Fruit fly (Drosophila melanogaster) whole organism, embryonic: ENCODE results near the gene gce.
A peak's percentile ranks its signal among the peaks of the same experiment; 100 is the strongest.

Experiments
- Abd-B ChIP-seq: fragments of 200-800 bp; sonication (Bioruptor generic); optimal IDR thresholded peaks from 2 replicates; lab custom pipeline; 2018; ENCODE audit warnings: missing biosample characterization, mild to moderate bottlenecking, missing genetic modification characterization, moderate library complexity
- Atf6 ChIP-seq: fragments of 200-800 bp; sonication (Bioruptor generic); IDR thresholded peaks from 2 replicates; pipeline ENCODE4 v1.3.6; 2022; ENCODE audit warnings: missing biosample characterization, missing genetic modification characterization
- Awh ChIP-seq: fragments of 200-800 bp; sonication (Bioruptor generic); IDR thresholded peaks from 2 replicates; pipeline ENCODE4, ENCODE4 v1.3.6; 2022; ENCODE audit warnings: missing biosample characterization, missing genetic modification characterization
- BEAF-32 ChIP-seq: fragments of 200-800 bp; sonication (Bioruptor generic); optimal IDR thresholded peaks from 3 replicates; lab custom pipeline; 2017; ENCODE audit warnings: missing biosample characterization, missing genetic modification characterization, mild to moderate bottlenecking, moderate library complexity, missing genetic modification reagents
- CG10209 ChIP-seq: fragments of 200-800 bp; sonication (Bioruptor generic); optimal IDR thresholded peaks from 3 replicates; lab custom pipeline; 2017; ENCODE audit warnings: missing biosample characterization, mild to moderate bottlenecking, missing genetic modification characterization, missing genetic modification reagents
- CG10366 ChIP-seq: fragments of 200-800 bp; sonication (Bioruptor generic); IDR thresholded peaks from 2 replicates; pipeline ENCODE4 v1.3.6; 2022; ENCODE audit warnings: missing biosample characterization, missing genetic modification characterization
- CG10565 ChIP-seq: fragments of 200-800 bp; sonication (Bioruptor generic); optimal IDR thresholded peaks from 3 replicates; lab custom pipeline; 2016; ENCODE audit warnings: missing biosample characterization, mild to moderate bottlenecking, missing genetic modification characterization
- CG11085 ChIP-seq: fragments of 200-800 bp; sonication (Bioruptor generic); IDR thresholded peaks from 2 replicates; pipeline ENCODE4 v1.3.6; 2022; ENCODE audit warnings: missing biosample characterization, missing genetic modification characterization
- CG1233 ChIP-seq: fragments of 200-800 bp; sonication (Bioruptor generic); optimal IDR thresholded peaks from 4 replicates; lab custom pipeline; 2018; ENCODE audit warnings: missing biosample characterization, mild to moderate bottlenecking, missing genetic modification characterization
- CG14050 ChIP-seq: fragments of 200-800 bp; sonication (Bioruptor generic); IDR thresholded peaks from 3 replicates; pipeline ENCODE4 v1.3.6; 2022; ENCODE audit warnings: missing biosample characterization, missing genetic modification characterization
- CG1792 ChIP-seq: fragments of 200-800 bp; sonication (Bioruptor generic); optimal IDR thresholded peaks from 2 replicates; lab custom pipeline; 2016; ENCODE audit warnings: missing biosample characterization, missing genetic modification characterization
- CG18599 ChIP-seq: fragments of 200-800 bp; sonication (Bioruptor generic); optimal IDR thresholded peaks from 3 replicates; lab custom pipeline; 2017; ENCODE audit warnings: missing biosample characterization, missing genetic modification characterization, mild to moderate bottlenecking, moderate library complexity, missing genetic modification reagents
- CG2202 ChIP-seq: fragments of 200-800 bp; sonication (Bioruptor generic); optimal IDR thresholded peaks from 2 replicates; lab custom pipeline; 2018; ENCODE audit warnings: missing biosample characterization, mild to moderate bottlenecking, missing genetic modification characterization
- CG2875 ChIP-seq: fragments of 200-800 bp; sonication (Bioruptor generic); optimal IDR thresholded peaks from 2 replicates; lab custom pipeline; 2017; ENCODE audit warnings: missing biosample characterization, mild to moderate bottlenecking, missing genetic modification characterization, missing genetic modification reagents
- CG3163 ChIP-seq: fragments of 200-800 bp; sonication (Bioruptor generic); optimal IDR thresholded peaks from 3 replicates; lab custom pipeline; 2016; ENCODE audit warnings: missing biosample characterization, missing genetic modification characterization
- CG33557 ChIP-seq: fragments of 200-800 bp; sonication (Bioruptor generic); optimal IDR thresholded peaks from 2 replicates; lab custom pipeline; 2019; ENCODE audit warnings: missing biosample characterization, mild to moderate bottlenecking, missing genetic modification characterization, moderate library complexity
- CG4424 ChIP-seq: fragments of 200-800 bp; sonication (Bioruptor generic); optimal IDR thresholded peaks from 3 replicates; lab custom pipeline; 2016; ENCODE audit warnings: missing biosample characterization, missing genetic modification characterization
- CG6683 ChIP-seq: fragments of 200-800 bp; sonication (Bioruptor generic); optimal IDR thresholded peaks from 2 replicates; lab custom pipeline; 2017; ENCODE audit warnings: missing biosample characterization, mild to moderate bottlenecking, missing genetic modification characterization, missing genetic modification reagents
- CG7745 ChIP-seq: fragments of 200-800 bp; sonication (Bioruptor generic); optimal IDR thresholded peaks from 2 replicates; lab custom pipeline; 2018; ENCODE audit warnings: missing biosample characterization, mild to moderate bottlenecking, missing genetic modification characterization, moderate library complexity
- CG7786 ChIP-seq: fragments of 200-800 bp; sonication (Bioruptor generic); optimal IDR thresholded peaks from 2 replicates; lab custom pipeline; 2016; ENCODE audit warnings: missing biosample characterization, missing genetic modification characterization
- CG7839 ChIP-seq: fragments of 200-800 bp; sonication (Bioruptor generic); optimal IDR thresholded peaks from 3 replicates; lab custom pipeline; 2018; ENCODE audit warnings: missing biosample characterization, mild to moderate bottlenecking, missing genetic modification characterization, moderate library complexity
- CTCF ChIP-seq: fragments of 200-800 bp; sonication (Bioruptor generic); optimal IDR thresholded peaks from 2 replicates; lab custom pipeline; 2017; ENCODE audit warnings: missing biosample characterization, mild to moderate bottlenecking, missing genetic modification characterization, moderate library complexity
- Dek ChIP-seq: fragments of 200-800 bp; sonication (Bioruptor generic); optimal IDR thresholded peaks from 3 replicates; lab custom pipeline; 2019; ENCODE audit warnings: missing biosample characterization, mild to moderate bottlenecking, missing genetic modification characterization, moderate library complexity
- Drgx ChIP-seq: fragments of 200-800 bp; sonication (Bioruptor generic); IDR thresholded peaks from 2 replicates; pipeline ENCODE4 v1.3.6; 2022; ENCODE audit warnings: missing biosample characterization, missing genetic modification characterization
- HLH3B ChIP-seq: fragments of 200-800 bp; sonication (Bioruptor generic); IDR thresholded peaks from 2 replicates; pipeline ENCODE4 v1.3.6; 2022; ENCODE audit warnings: missing biosample characterization, missing genetic modification characterization
- HmgZ ChIP-seq: fragments of 200-800 bp; sonication (Bioruptor generic); optimal IDR thresholded peaks from 2 replicates; lab custom pipeline; 2018; ENCODE audit warnings: missing biosample characterization, mild to moderate bottlenecking, missing genetic modification characterization
- Hr39 ChIP-seq: fragments of >200 bp; optimal IDR thresholded peaks from 2 replicates; lab custom pipeline; 2017
- Lim3 ChIP-seq: fragments of 200-800 bp; sonication (Bioruptor generic); IDR thresholded peaks from 2 replicates; pipeline ENCODE4 v1.3.6; 2022; ENCODE audit warnings: missing biosample characterization, missing genetic modification characterization
- Myb ChIP-seq: fragments of 200-800 bp; sonication (Bioruptor generic); optimal IDR thresholded peaks from 2 replicates; lab custom pipeline; 2016; ENCODE audit warnings: missing biosample characterization, missing genetic modification characterization
- Oaz ChIP-seq: fragments of 200-800 bp; sonication (Bioruptor generic); IDR thresholded peaks from 2 replicates; pipeline ENCODE4 v1.3.6; 2022; ENCODE audit warnings: missing biosample characterization, missing genetic modification characterization
- PHDP ChIP-seq: fragments of 200-800 bp; sonication (Bioruptor generic); optimal IDR thresholded peaks from 3 replicates; lab custom pipeline; 2018; ENCODE audit warnings: missing biosample characterization, mild to moderate bottlenecking, missing genetic modification characterization, moderate library complexity
- Rfx ChIP-seq: fragments of 200-800 bp; sonication (Bioruptor generic); IDR thresholded peaks from 2 replicates; pipeline ENCODE4 v1.3.6; 2022; ENCODE audit warnings: missing biosample characterization, missing genetic modification characterization
- Usf ChIP-seq: fragments of 200-800 bp; sonication (Bioruptor generic); optimal IDR thresholded peaks from 2 replicates; lab custom pipeline; 2017; ENCODE audit warnings: missing genotype, missing biosample characterization, missing genetic modification characterization
- ab ChIP-seq: fragments of 200-800 bp; sonication (Bioruptor generic); optimal IDR thresholded peaks from 2 replicates; lab custom pipeline; 2016; ENCODE audit warnings: missing biosample characterization, missing genetic modification characterization
- ase ChIP-seq: fragments of 200-800 bp; sonication (Bioruptor generic); IDR thresholded peaks from 3 replicates; pipeline ENCODE4 v1.3.6; 2022; ENCODE audit warnings: missing biosample characterization, missing genetic modification characterization
- chinmo ChIP-seq: fragments of 200-800 bp; sonication (Bioruptor generic); IDR thresholded peaks from 4 replicates; pipeline ENCODE4 v1.3.6; 2022; ENCODE audit warnings: missing biosample characterization, missing genetic modification characterization; ENCODE audit not compliant: partially characterized antibody
- crol ChIP-seq: fragments of 200-800 bp; sonication (Bioruptor generic); IDR thresholded peaks from 2 replicates; pipeline ENCODE4 v1.3.6; 2022; ENCODE audit warnings: missing biosample characterization, missing genetic modification characterization
- crp ChIP-seq, 2 experiments: fragments of 200-800 bp; sonication (Bioruptor generic); optimal IDR thresholded peaks; 2 replicates in 1 of 2; 3 replicates in 1 of 2; lab custom pipeline; 2017; ENCODE audit warnings: missing biosample characterization in 2 of 2, missing genetic modification characterization in 2 of 2, mild to moderate bottlenecking in 1 of 2, moderate library complexity in 1 of 2
- danr ChIP-seq: fragments of 200-800 bp; sonication (Bioruptor generic); IDR thresholded peaks from 2 replicates; pipeline ENCODE4 v1.3.6; 2022; ENCODE audit warnings: missing biosample characterization, missing genetic modification characterization
- emc ChIP-seq: fragments of 200-800 bp; sonication (Bioruptor generic); optimal IDR thresholded peaks from 2 replicates; lab custom pipeline; 2016; ENCODE audit warnings: missing biosample characterization, missing genetic modification characterization
- ems ChIP-seq: fragments of 200-800 bp; sonication (Bioruptor generic); optimal IDR thresholded peaks from 3 replicates; lab custom pipeline; 2016; ENCODE audit warnings: missing biosample characterization, missing genetic modification characterization
- ham ChIP-seq: fragments of 200-800 bp; sonication (Bioruptor generic); IDR thresholded peaks from 2 replicates; pipeline ENCODE4 v1.3.6; 2022; ENCODE audit warnings: missing biosample characterization, missing genetic modification characterization
- hkb ChIP-seq, 2 experiments: fragments of 200-800 bp in 1 of 2; fragments of >200 bp in 1 of 2; sonication (Bioruptor generic) in 1 of 2; IDR thresholded peaks in 1 of 2; optimal IDR thresholded peaks in 1 of 2; 2 replicates each; pipeline versions ENCODE4 v1.3.6 to Lab custom; 2017 to 2022; ENCODE audit warnings: missing biosample characterization in 1 of 2, missing genetic modification characterization in 1 of 2
- jigr1 ChIP-seq: fragments of 200-800 bp; sonication (Bioruptor generic); IDR thresholded peaks from 3 replicates; pipeline ENCODE4 v1.3.6; 2022; ENCODE audit warnings: missing biosample characterization, missing genetic modification characterization
- nerfin-2 ChIP-seq: fragments of 200-800 bp; sonication (Bioruptor generic); IDR thresholded peaks from 2 replicates; pipeline ENCODE4 v1.3.6; 2022; ENCODE audit warnings: missing biosample characterization, missing genetic modification characterization; ENCODE audit not compliant: partially characterized antibody
- row ChIP-seq: fragments of 200-800 bp; sonication (Bioruptor generic); IDR thresholded peaks from 3 replicates; pipeline ENCODE4 v1.3.6; 2022; ENCODE audit warnings: missing biosample characterization, missing genetic modification characterization
- salm ChIP-seq: fragments of 200-800 bp; sonication (Bioruptor generic); optimal IDR thresholded peaks from 2 replicates; lab custom pipeline; 2018; ENCODE audit warnings: missing biosample characterization, mild to moderate bottlenecking, missing genetic modification characterization
- slbo ChIP-seq: fragments of 200-800 bp; sonication (Bioruptor generic); IDR thresholded peaks from 2 replicates; pipeline ENCODE4 v1.3.6; 2022; ENCODE audit warnings: missing biosample characterization, missing genetic modification characterization
- sr ChIP-seq: fragments of 200-800 bp; sonication (Bioruptor generic); IDR thresholded peaks from 3 replicates; pipeline ENCODE4 v1.3.6; 2022; ENCODE audit warnings: missing biosample characterization, missing genetic modification characterization
- tgo ChIP-seq: fragments of 200-800 bp; sonication (Bioruptor generic); IDR thresholded peaks from 3 replicates; pipeline ENCODE4 v1.3.6; 2022; ENCODE audit warnings: missing biosample characterization, missing genetic modification characterization
- toy ChIP-seq: fragments of 200-800 bp; sonication (Bioruptor generic); IDR thresholded peaks from 2 replicates; pipeline ENCODE4 v1.3.6; 2022; ENCODE audit warnings: missing biosample characterization, missing genetic modification characterization
- ttk ChIP-seq: fragments of 200-800 bp; sonication (Bioruptor generic); IDR thresholded peaks from 2 replicates; pipeline ENCODE4 v2.1.2; 2022; ENCODE audit warnings: missing biosample characterization, missing genetic modification characterization
- twi ChIP-seq: fragments of 200-800 bp; optimal IDR thresholded peaks from 2 replicates; lab custom pipeline; 2019; ENCODE audit warnings: missing biosample characterization, mild to moderate bottlenecking, missing genetic modification characterization, moderate library complexity

The gce gene

dm6 chrX:15320522-15320921 lies 23.0 kb downstream of the gce start (continued):
- TF ChIP-seq ase (GFP tag; lab: Robert Waterston, UW) = no peak
- no peak for TF ChIP-seq Usf (GFP tag; lab: Kevin White, UChicago)
- 0 out of 4 replicates have a peak, but pooled peaks have one; percentile 12 for TF ChIP-seq chinmo (GFP tag; lab: Robert Waterston, UW)
- TF ChIP-seq BEAF-32 (GFP tag; lab: Kevin White, UChicago) = no peak
- no peak for TF ChIP-seq Dek (tag; lab: Kevin White, UChicago)
- no peak for TF ChIP-seq emc (GFP tag; lab: Kevin White, UChicago)
- no peak for TF ChIP-seq HmgZ
- no peak for TF ChIP-seq Myb (GFP tag; lab: Kevin White, UChicago)
- TF ChIP-seq ab (GFP tag; lab: Kevin White, UChicago) = no peak
- TF ChIP-seq ttk (GFP tag; lab: Robert Waterston, UW) = no peak
- no peak for TF ChIP-seq danr (GFP tag; lab: Robert Waterston, UW)
- no peak for TF ChIP-seq nerfin-2 (GFP tag; lab: Robert Waterston, UW)
- TF ChIP-seq CG14050 (GFP tag; lab: Robert Waterston, UW) = no peak
- TF ChIP-seq CG2202 (tag; lab: Kevin White, UChicago) = no peak
- no peak for TF ChIP-seq Rfx (GFP tag; lab: Robert Waterston, UW)
- TF ChIP-seq CG3163 (GFP tag; lab: Kevin White, UChicago) = no peak
- no peak for TF ChIP-seq CG1233 (GFP tag; lab: Kevin White, UChicago)
- no peak for TF ChIP-seq HLH3B
- no peak for TF ChIP-seq CTCF (GFP tag; lab: Kevin White, UChicago)
- TF ChIP-seq Oaz = no peak
- no peak for TF ChIP-seq CG2875 (GFP tag; lab: Kevin White, UChicago)
- TF ChIP-seq CG18599 (GFP tag; lab: Kevin White, UChicago) = no peak
- TF ChIP-seq CG33557 (GFP tag; lab: Kevin White, UChicago) = no peak
- TF ChIP-seq CG4424 (GFP tag; lab: Kevin White, UChicago) = no peak
- TF ChIP-seq Drgx (GFP tag; lab: Robert Waterston, UW) = peak; percentile 43; the same call in 1 of the 2 replicates
- TF ChIP-seq CG10366 (GFP tag; lab: Robert Waterston, UW) = no peak
- no peak for TF ChIP-seq Awh (GFP tag; lab: Robert Waterston, UW)
- TF ChIP-seq CG7786 (GFP tag; lab: Kevin White, UChicago) = no peak
- TF ChIP-seq CG1792 (GFP tag; lab: Kevin White, UChicago) = no peak
- no peak for TF ChIP-seq toy (GFP tag; lab: Robert Waterston, UW)
- TF ChIP-seq CG7745 = no peak
- no peak for TF ChIP-seq row
- TF ChIP-seq ham (GFP tag; lab: Robert Waterston, UW) = no peak
- TF ChIP-seq CG11085 = no peak
- TF ChIP-seq Hr39 = no peak
- no peak for TF ChIP-seq ems (GFP tag; lab: Kevin White, UChicago)
- TF ChIP-seq tgo (GFP tag; lab: Robert Waterston, UW) = no peak
- TF ChIP-seq sr (GFP tag; lab: Robert Waterston, UW) = no peak
- TF ChIP-seq Atf6 = no peak
- no peak for TF ChIP-seq Abd-B (GFP tag; lab: Kevin White, UChicago)
- no peak for TF ChIP-seq crol
- no peak for TF ChIP-seq PHDP (tag; lab: Kevin White, UChicago)
- TF ChIP-seq slbo (GFP tag; lab: Robert Waterston, UW) = no peak
- TF ChIP-seq CG6683 (GFP tag; lab: Kevin White, UChicago) = no peak
- no peak for TF ChIP-seq Lim3
- no peak for TF ChIP-seq crp (GFP tag; optimal IDR thresholded peaks at IDR 0.05; lab: Kevin White, UChicago)
- no peak for TF ChIP-seq CG7839 (tag; lab: Kevin White, UChicago)
- TF ChIP-seq hkb (optimal IDR thresholded peaks at IDR 0.05; lab: Kevin White, UChicago) = no peak
- peak; percentile 35; the same call in 1 of the 2 replicates for TF ChIP-seq hkb (GFP tag; IDR thresholded peaks at IDR 0.05; lab: Robert Waterston, UW)
- TF ChIP-seq CG10565 (GFP tag; lab: Kevin White, UChicago) = no peak
- TF ChIP-seq salm (tag; lab: Kevin White, UChicago) = no peak
- no peak for TF ChIP-seq twi (tag; lab: Kevin White, UChicago)
- TF ChIP-seq CG10209 = no peak
- TF ChIP-seq jigr1 (GFP tag; lab: Robert Waterston, UW) = no peak
